Worm (Caenorhabditis elegans): ENCODE measurements around the gene C45B11.9.

Gene C45B11.9

DNA sequence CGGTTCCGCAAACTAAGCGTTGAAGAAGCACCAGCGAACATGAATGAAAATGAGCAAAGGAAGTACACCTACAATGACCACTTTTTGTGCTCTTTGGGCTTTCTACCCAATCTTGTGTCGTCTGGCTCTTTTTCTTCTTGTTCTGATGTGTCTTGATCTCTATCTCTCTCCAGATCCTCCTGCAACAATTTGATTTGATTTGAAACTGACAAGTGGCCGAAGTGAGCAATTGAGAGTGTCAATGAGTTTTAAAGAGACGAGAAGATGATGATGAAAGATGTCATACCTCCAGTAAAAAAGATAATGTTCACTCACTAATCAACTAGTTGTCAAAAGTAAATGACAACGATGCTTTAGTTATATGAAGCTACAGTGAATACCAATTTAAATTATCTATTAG lies 5.4 kb upstream of the C45B11.9 start, which contains the start of gene pptr-2:
TSS of gene pptr-2 (minus strand) at position 184 of the 400 bp plus-strand sequence.
- TF ChIP-seq hlh-17 (GFP tag; optimal IDR thresholded peaks at IDR 0.05; ENCODE audit: borderline replicate concordance) = no peak
- peak; percentile 60 for TF ChIP-seq rnt-1 (tag; optimal IDR thresholded peaks at IDR 0.05)
- TF ChIP-seq blmp-1 (tag; optimal IDR thresholded peaks at IDR 0.05) = no peak
- no peak for TF ChIP-seq nhr-77 (tag; optimal IDR thresholded peaks at IDR 0.05)
- TF ChIP-seq grh-1 (GFP tag; IDR thresholded peaks at IDR 0.05) = no peak
- TF ChIP-seq lsy-2 (tag; optimal IDR thresholded peaks at IDR 0.05) = peak in 1 of 2 experiments; percentile 1
- TF ChIP-seq lin-14 (GFP tag; optimal IDR thresholded peaks at IDR 0.05) = peak; percentile 70
- no peak for TF ChIP-seq mdl-1 (tag; optimal IDR thresholded peaks at IDR 0.05)
- no peak for TF ChIP-seq egl-13 (tag; optimal IDR thresholded peaks at IDR 0.05)
- no peak for TF ChIP-seq swsn-7 (tag; optimal IDR thresholded peaks at IDR 0.05)
- TF ChIP-seq nhr-20 (tag; optimal IDR thresholded peaks at IDR 0.05) = no peak
- TF ChIP-seq irx-1 (tag; optimal IDR thresholded peaks at IDR 0.05) = no peak
- TF ChIP-seq nhr-11 (tag; optimal IDR thresholded peaks at IDR 0.05) = no peak
- TF ChIP-seq fkh-10 (GFP tag; optimal IDR thresholded peaks at IDR 0.05) = no peak
- TF ChIP-seq unc-30 (tag; optimal IDR thresholded peaks at IDR 0.05) = no peak
- no peak for TF ChIP-seq Y116A8C.19 (tag; optimal IDR thresholded peaks at IDR 0.05; ENCODE audit: borderline replicate concordance)
- no peak for TF ChIP-seq mep-1 (tag; optimal IDR thresholded peaks at IDR 0.05)
- no peak for TF ChIP-seq ceh-90 (tag; optimal IDR thresholded peaks at IDR 0.05)
- TF ChIP-seq ces-1 (GFP tag; optimal IDR thresholded peaks at IDR 0.05) = no peak
- TF ChIP-seq nhr-71 (tag; optimal IDR thresholded peaks at IDR 0.05) = peak; percentile 64

ce11 chrV:11039379-11039954 lies 653 bp upstream of the C45B11.9 start, which contains the start of gene pak-2:
pak-2 (minus strand) TSS chrV:11039429.
- TF ChIP-seq isw-1 (GFP tag; IDR thresholded peaks at IDR 0.05) = peak; percentile 87
- TF ChIP-seq unc-86 (tag; optimal IDR thresholded peaks at IDR 0.05) = peak; percentile 73
- TF ChIP-seq nhr-90 (tag; optimal IDR thresholded peaks at IDR 0.05; ENCODE audit: poor library complexity) = peak; percentile 85
- no peak for TF ChIP-seq nhr-11 (tag; optimal IDR thresholded peaks at IDR 0.05)
- peak; percentile 60 for TF ChIP-seq fos-1 (tag; optimal IDR thresholded peaks at IDR 0.05)
- TF ChIP-seq efl-3 (GFP tag; optimal IDR thresholded peaks at IDR 0.05) = no peak
- TF ChIP-seq nhr-19 (GFP tag; conservative IDR thresholded peaks at IDR 0.05) = peak; percentile 80
- peak; percentile 90 for TF ChIP-seq nhr-47 (tag; optimal IDR thresholded peaks at IDR 0.05)
- TF ChIP-seq hlh-17 (GFP tag; optimal IDR thresholded peaks at IDR 0.05; ENCODE audit: borderline replicate concordance) = no peak
- TF ChIP-seq sox-4 (tag; optimal IDR thresholded peaks at IDR 0.05) = peak; percentile 74
- peak; percentile 95 for TF ChIP-seq lin-14 (GFP tag; optimal IDR thresholded peaks at IDR 0.05)
- no peak for TF ChIP-seq ces-1 (GFP tag; optimal IDR thresholded peaks at IDR 0.05)
- TF ChIP-seq ztf-11 (tag; optimal IDR thresholded peaks at IDR 0.05) = peak in 1 of 2 experiments; percentile 88
- peak; percentile 76; the same call in 1 of the 2 replicates for TF ChIP-seq unc-98 (GFP tag; IDR thresholded peaks at IDR 0.05)
- TF ChIP-seq elt-3 (tag; optimal IDR thresholded peaks at IDR 0.05) = peak in 2 of 6 experiments; percentile 2 to 41
- TF ChIP-seq pqm-1 (tag; optimal IDR thresholded peaks at IDR 0.05) = no peak
- no peak for TF ChIP-seq ztf-4 (tag; optimal IDR thresholded peaks at IDR 0.05)
- TF ChIP-seq fkh-8 (tag; optimal IDR thresholded peaks at IDR 0.05) = peak; percentile 85
- TF ChIP-seq dpl-1 (GFP tag; optimal IDR thresholded peaks at IDR 0.05) = peak; percentile 61 to 77 (median 68)
- no peak for TF ChIP-seq zip-4 (GFP tag; optimal IDR thresholded peaks at IDR 0.05)
- peak; percentile 59 for TF ChIP-seq nhr-237 (tag; optimal IDR thresholded peaks at IDR 0.05)
- TF ChIP-seq ceh-88 (GFP tag; IDR thresholded peaks at IDR 0.05) = peak; percentile 85
- TF ChIP-seq tbx-2 (tag; optimal IDR thresholded peaks at IDR 0.05) = peak; percentile 85
- peak; percentile 62 for TF ChIP-seq irx-1 (tag; optimal IDR thresholded peaks at IDR 0.05)
- no peak for TF ChIP-seq nhr-84 (tag; optimal IDR thresholded peaks at IDR 0.05)
- no peak for TF ChIP-seq ets-5 (GFP tag; IDR thresholded peaks at IDR 0.05)
- TF ChIP-seq hpl-2 (GFP tag; optimal IDR thresholded peaks at IDR 0.05) = peak; percentile 63
- peak; percentile 90 for TF ChIP-seq lir-3 (tag; optimal IDR thresholded peaks at IDR 0.05; ENCODE audit: poor library complexity)
- peak; percentile 96 for TF ChIP-seq C16A3.4 (tag; optimal IDR thresholded peaks at IDR 0.05)
- TF ChIP-seq alr-1 (tag; optimal IDR thresholded peaks at IDR 0.05; ENCODE audit: borderline replicate concordance) = no peak
- TF ChIP-seq mdl-1 (tag; optimal IDR thresholded peaks at IDR 0.05) = peak in 1 of 2 experiments; percentile 18
- peak; percentile 58 for TF ChIP-seq elt-2 (tag; optimal IDR thresholded peaks at IDR 0.05)
- TF ChIP-seq nhr-71 (tag; optimal IDR thresholded peaks at IDR 0.05) = peak; percentile 93
- peak; percentile 34 for TF ChIP-seq fkh-10 (GFP tag; optimal IDR thresholded peaks at IDR 0.05)
- TF ChIP-seq sup-37 (GFP tag; optimal IDR thresholded peaks at IDR 0.05) = no peak
- TF ChIP-seq mep-1 (tag; optimal IDR thresholded peaks at IDR 0.05) = peak; percentile 71
- peak; percentile 32 to 64 (median 59) for TF ChIP-seq ceh-82 (tag; optimal IDR thresholded peaks at IDR 0.05)
